ENCODE assay signal across 2 worm cellular contexts in the genomic region with DNA sequence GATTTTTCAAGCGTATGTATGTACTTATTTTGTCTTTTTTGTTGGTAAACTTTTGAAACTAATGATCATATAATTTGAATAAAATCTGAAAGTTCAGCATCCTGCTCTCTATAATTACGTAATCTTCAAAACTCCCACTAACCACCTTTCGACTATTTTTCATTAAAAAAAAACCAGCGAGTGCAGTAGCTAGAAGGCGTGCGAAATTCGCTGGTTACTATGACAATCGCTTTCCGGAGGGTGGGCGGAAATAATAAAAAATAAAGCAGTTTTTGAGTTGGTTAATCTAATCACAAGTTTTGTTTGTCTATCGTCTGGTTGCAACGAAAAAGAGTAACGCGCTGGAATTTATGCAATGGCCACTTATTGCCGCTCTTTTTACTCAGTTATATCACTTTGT.
TF ChIP-seq lines count a peak whose summit lies in the region.

A gene (plus strand): TSS at position 301 of the 400 bp plus-strand sequence.

TF ChIP-seq in whole organism, L1 larva, 84 proteins besides CTCF, POLR2A, EP300 and RAD21:
- TF ChIP-seq egl-27 (tag; optimal IDR thresholded peaks at IDR 0.05; lab: Kevin White, UChicago) (no peak), fkh-8 (tag; optimal IDR thresholded peaks at IDR 0.05; lab: Kevin White, UChicago) (peak; percentile 50)
TF ChIP-seq in whole organism, L1 larva: peak in this region for 1.

TF ChIP-seq in whole organism, mixed stage, embryonic, 35 proteins besides CTCF, POLR2A, EP300 and RAD21:
- TF ChIP-seq zip-8 (tag; optimal IDR thresholded peaks at IDR 0.05; lab: Kevin White, UChicago): peak; percentile 24
- no peak for TF ChIP-seq drap-1 (GFP tag; optimal IDR thresholded peaks at IDR 0.05; lab: Kevin White, UChicago)
